Fruit fly (Drosophila melanogaster): ENCODE results near the gene S-Lap2.

The S-Lap2 gene

dm6 chr3L:8646821-8647220, 27.1 kb downstream of the S-Lap2 start, which contains the start of the genes CG13305 and Pex7:
CG13305 (minus strand) TSS chr3L:8646822.
Pex7 (plus strand) TSS chr3L:8647145.
- TF ChIP-seq CG32532 (GFP tag; IDR thresholded peaks at IDR 0.05) = no peak
- peak; percentile 93 for TF ChIP-seq Nf-YC (tag; optimal IDR thresholded peaks at IDR 0.05)
- TF ChIP-seq p53 (GFP tag; optimal IDR thresholded peaks at IDR 0.05) = no peak
- peak; percentile 93 for TF ChIP-seq Nf-YB (GFP tag; optimal IDR thresholded peaks at IDR 0.05)
- TF ChIP-seq CG9932 (GFP tag; IDR thresholded peaks at IDR 0.05) = no peak
- TF ChIP-seq slp2 (GFP tag; optimal IDR thresholded peaks at IDR 0.05) = no peak
- TF ChIP-seq seq (GFP tag; IDR thresholded peaks at IDR 0.05) = peak; percentile 60; the same call in 1 of the 2 replicates
- TF ChIP-seq CG17802 (tag; optimal IDR thresholded peaks at IDR 0.05) = no peak
- TF ChIP-seq scrt (GFP tag; optimal IDR thresholded peaks at IDR 0.05) = peak; percentile 91

- TF ChIP-seq gce (GFP tag; IDR thresholded peaks at IDR 0.05) (no peak), Hr78 (GFP tag; optimal IDR thresholded peaks at IDR 0.05) (no peak), ac (GFP tag; optimal IDR thresholded peaks at IDR 0.05) (no peak), ash1 (GFP tag; optimal IDR thresholded peaks at IDR 0.05) (no peak), Six4 (GFP tag; optimal IDR thresholded peaks at IDR 0.05) (no peak), Oli (tag; optimal IDR thresholded peaks at IDR 0.05) (no peak), Lim3 (GFP tag; IDR thresholded peaks at IDR 0.05) (no peak), en (GFP tag; optimal IDR thresholded peaks at IDR 0.05) (no peak), CG1529 (GFP tag; optimal IDR thresholded peaks at IDR 0.05) (no peak), HLH3B (GFP tag; IDR thresholded peaks at IDR 0.05) (no peak), CG10654 (GFP tag; optimal IDR thresholded peaks at IDR 0.05) (no peak), Spps (tag; optimal IDR thresholded peaks at IDR 0.05) (no peak), CG7839 (tag; optimal IDR thresholded peaks at IDR 0.05) (no peak), CG7786 (GFP tag; optimal IDR thresholded peaks at IDR 0.05) (no peak)
Measured at dm6 chr3L:8648836-8649235, 29.1 kb downstream of the S-Lap2 start, which contains the start of gene Arr2. Arr2 (minus strand) TSS chr3L:8648936.

- TF ChIP-seq MESR4 (GFP tag; optimal IDR thresholded peaks at IDR 0.05) (no peak), CG31365 (tag; optimal IDR thresholded peaks at IDR 0.05) (peak; percentile 97), CG8478 (optimal IDR thresholded peaks at IDR 0.05) (peak; percentile 78), dm (GFP tag; optimal IDR thresholded peaks at IDR 0.05) (no peak), CoRest (tag; optimal IDR thresholded peaks at IDR 0.05) (peak; percentile 17), grau (tag; optimal IDR thresholded peaks at IDR 0.05) (no peak), CG12769 (tag; optimal IDR thresholded peaks at IDR 0.05) (no peak), Sox100B (GFP tag; optimal IDR thresholded peaks at IDR 0.05) (no peak), Fer2 (tag; optimal IDR thresholded peaks at IDR 0.05) (no peak), CG3726 (GFP tag; IDR thresholded peaks at IDR 0.05) (no peak), eyg (GFP tag; optimal IDR thresholded peaks at IDR 0.05) (no peak), pfk (GFP tag; optimal IDR thresholded peaks at IDR 0.05) (no peak), CG17829 (tag; optimal IDR thresholded peaks at IDR 0.05) (peak; percentile 10), Myb (GFP tag; optimal IDR thresholded peaks at IDR 0.05) (peak; percentile 97), zen (tag; optimal IDR thresholded peaks at IDR 0.05) (peak; percentile 32), sim (GFP tag; IDR thresholded peaks at IDR 0.05) (no peak), ranshi (GFP tag; IDR thresholded peaks at IDR 0.05) (0 out of 2 replicates have a peak, but pooled peaks have one; percentile 7), ara (GFP tag; IDR thresholded peaks at IDR 0.05) (no peak), Kr (GFP tag; optimal IDR thresholded peaks at IDR 0.05) (no peak), CG11723 (GFP tag; optimal IDR thresholded peaks at IDR 0.05) (no peak), CG42726 (GFP tag; IDR thresholded peaks at IDR 0.05; ENCODE audit: partially characterized antibody) (peak; percentile 73), CG4404 (GFP tag; IDR thresholded peaks at IDR 0.05) (no peak), inv (GFP tag; IDR thresholded peaks at IDR 0.05; ENCODE audit: partially characterized antibody) (no peak), CTCF (GFP tag; optimal IDR thresholded peaks at IDR 0.05) (peak; percentile 96), slbo (GFP tag; IDR thresholded peaks at IDR 0.05) (peak; percentile 37; the same call in 1 of the 2 replicates), CG7556 (GFP tag; optimal IDR thresholded peaks at IDR 0.05) (no peak)
Measured at dm6 chr3L:8651876-8652571, 32.3 kb downstream of the S-Lap2 start.
